Worm (Caenorhabditis elegans) whole organism, L2 larva: ENCODE results near the gene Y94H6A.10.
A peak's percentile ranks its signal among the peaks of the same experiment; 100 is the strongest.

Experiments used
- blmp-1 ChIP-seq: sonication (generic microtip); optimal IDR thresholded peaks from 2 replicates; lab custom pipeline; 2017; ENCODE audit warnings: missing genetic modification characterization, mild to moderate bottlenecking, missing compliant biosample characterization, antibody characterized with exemption, moderate library complexity; ENCODE audit not compliant: insufficient read depth
- lsy-2 ChIP-seq, 2 experiments: fragments of 150-350 bp in 1 of 2; sonication (generic microtip) in 1 of 2; optimal IDR thresholded peaks; 2 replicates each; lab custom pipeline; 2014 to 2017; ENCODE audit warnings: missing biosample characterization in 2 of 2, missing genetic modification characterization in 2 of 2
- mdl-1 ChIP-seq, 2 experiments: fragments of 150-350 bp in 1 of 2; sonication (generic microtip) in 1 of 2; optimal IDR thresholded peaks; 2 replicates each; lab custom pipeline; 2017; ENCODE audit warnings: missing biosample characterization in 2 of 2, missing genetic modification characterization in 2 of 2
- nhr-10 ChIP-seq: sonication (generic microtip); optimal IDR thresholded peaks from 2 replicates; lab custom pipeline; 2017; ENCODE audit warnings: missing biosample characterization, missing genetic modification characterization
- nhr-11 ChIP-seq: fragments of 150-350 bp; optimal IDR thresholded peaks from 2 replicates; lab custom pipeline; 2014; ENCODE audit warnings: missing biosample characterization, missing genetic modification characterization
- snpc-4 ChIP-seq: fragments of 150-350 bp; optimal IDR thresholded peaks from 2 replicates; lab custom pipeline; 2014; ENCODE audit warnings: missing biosample characterization, missing genetic modification characterization

- TF ChIP-seq nhr-10 (tag; lab: Kevin White, UChicago), result no peak
- no peak for TF ChIP-seq nhr-11 (tag; lab: Kevin White, UChicago)
- TF ChIP-seq lsy-2 (tag; optimal IDR thresholded peaks at IDR 0.05; lab: Kevin White, UChicago), result peak; percentile 46 to 88
- peak; percentile 12 for TF ChIP-seq snpc-4 (tag; lab: Kevin White, UChicago)
- peak; percentile 81 to 91 for TF ChIP-seq mdl-1 (tag; optimal IDR thresholded peaks at IDR 0.05; lab: Kevin White, UChicago)
- peak; percentile 1 for TF ChIP-seq blmp-1
Observed at ce11 chrIV:2708329-2708965, 2.0 kb downstream of the Y94H6A.10 start.
